Fruit fly (Drosophila melanogaster): ENCODE data around the gene comm2.
A peak's percentile ranks its signal among the peaks of the same experiment; 100 is the strongest.

The comm2 gene

DNA sequence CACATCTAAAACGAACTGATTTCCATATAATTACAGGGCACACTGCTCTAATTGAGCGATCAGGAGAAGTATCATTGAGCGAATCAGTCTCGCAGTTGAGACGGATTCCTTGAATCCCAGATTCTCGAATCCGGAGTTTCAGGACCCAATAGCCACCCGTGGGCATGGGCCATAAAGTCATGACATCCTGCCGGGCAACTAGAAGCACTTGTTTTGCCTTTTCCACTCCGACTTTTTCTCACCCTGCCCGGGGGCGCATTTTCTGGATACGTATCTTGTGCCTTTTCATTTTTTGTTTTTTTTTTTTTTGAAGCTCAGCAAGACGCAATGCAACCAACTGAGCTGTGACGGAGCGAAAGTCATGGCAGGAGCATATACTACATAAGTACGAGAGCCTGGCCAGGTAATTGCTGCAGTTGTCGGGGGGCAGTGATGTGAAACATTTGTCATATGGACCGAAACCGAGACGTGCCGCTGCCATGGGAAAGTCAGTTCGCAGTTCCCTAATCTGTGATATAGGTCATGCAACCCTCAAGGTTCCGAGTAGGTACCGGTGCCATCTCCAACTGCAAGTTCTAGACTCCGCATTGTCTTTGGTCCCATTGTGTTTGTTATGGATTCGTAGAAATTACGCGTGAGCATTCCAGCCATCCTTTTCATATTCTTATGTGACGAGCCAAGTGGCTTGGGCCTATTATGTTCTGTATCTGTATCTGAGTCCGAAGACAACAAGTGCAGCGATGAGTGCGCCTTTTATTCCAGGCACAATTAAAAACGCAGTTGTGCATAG is 3.9 kb upstream of the comm2 start (continued):
- no peak for TF ChIP-seq prd (optimal IDR thresholded peaks at IDR 0.05)
- peak; percentile 19; the same call in 1 of the 3 replicates for TF ChIP-seq prd (GFP tag; IDR thresholded peaks at IDR 0.05)
- TF ChIP-seq CG12219 (GFP tag; optimal IDR thresholded peaks at IDR 0.05): no peak
- TF ChIP-seq Optix (GFP tag; IDR thresholded peaks at IDR 0.05): no peak
- no peak for TF ChIP-seq CG6689 (GFP tag; IDR thresholded peaks at IDR 0.05)
- no peak for TF ChIP-seq CG10462 (GFP tag; optimal IDR thresholded peaks at IDR 0.05)
- TF ChIP-seq CG1647 (GFP tag; optimal IDR thresholded peaks at IDR 0.05): no peak
- TF ChIP-seq pfk (GFP tag; optimal IDR thresholded peaks at IDR 0.05): no peak
- TF ChIP-seq Rfx (GFP tag; IDR thresholded peaks at IDR 0.05): no peak
- TF ChIP-seq CG9215 (GFP tag; IDR thresholded peaks at IDR 0.05): no peak
- no peak for TF ChIP-seq CG16779 (GFP tag; IDR thresholded peaks at IDR 0.05)
- TF ChIP-seq CG12071 (GFP tag; optimal IDR thresholded peaks at IDR 0.05): no peak
- no peak for TF ChIP-seq CG30403 (GFP tag; optimal IDR thresholded peaks at IDR 0.05)
- TF ChIP-seq cad (GFP tag; optimal IDR thresholded peaks at IDR 0.05): peak; percentile 90
- peak; percentile 80 for TF ChIP-seq twi (tag; optimal IDR thresholded peaks at IDR 0.05)
- no peak for TF ChIP-seq pum (GFP tag; optimal IDR thresholded peaks at IDR 0.05)
- TF ChIP-seq CG17802 (tag; optimal IDR thresholded peaks at IDR 0.05): no peak

DNA sequence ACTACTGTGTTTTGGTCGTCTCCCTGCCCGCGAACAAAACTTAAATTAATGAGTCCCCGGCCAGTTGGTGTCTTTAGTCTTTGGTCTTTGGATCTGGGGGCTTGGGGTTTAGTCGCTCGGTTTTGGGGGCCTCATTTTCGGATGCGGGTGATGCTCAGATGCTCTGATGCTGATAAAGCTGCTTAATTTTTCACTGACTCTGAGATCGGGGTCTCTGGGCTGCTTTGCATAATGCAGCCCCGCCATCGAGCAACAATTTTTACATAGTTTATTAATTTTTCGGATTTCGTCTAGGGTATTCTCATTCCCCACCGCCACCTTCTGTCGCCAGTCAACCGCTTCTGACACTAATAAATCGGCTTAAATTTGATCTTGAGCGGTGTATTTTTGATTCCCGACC is 2.5 kb upstream of the comm2 start:
- TF ChIP-seq kni (GFP tag; optimal IDR thresholded peaks at IDR 0.05) (peak; percentile 18), crol (GFP tag; IDR thresholded peaks at IDR 0.05) (peak; percentile 28; the same call in 1 of the 2 replicates), chinmo (GFP tag; IDR thresholded peaks at IDR 0.05; ENCODE audit: partially characterized antibody) (0 out of 4 replicates have a peak, but pooled peaks have one; percentile 51), gsb-n (tag; optimal IDR thresholded peaks at IDR 0.05) (no peak), oc (tag; optimal IDR thresholded peaks at IDR 0.05) (peak; percentile 94), Med (GFP tag) (no peak), vvl (GFP tag; IDR thresholded peaks at IDR 0.05) (peak; percentile 66), zf30C (GFP tag; optimal IDR thresholded peaks at IDR 0.05) (no peak), CG12769 (tag; optimal IDR thresholded peaks at IDR 0.05) (peak; percentile 1), NFAT (GFP tag; IDR thresholded peaks at IDR 0.05) (no peak), CG7745 (tag; optimal IDR thresholded peaks at IDR 0.05) (peak; percentile 86), abd-A (tag; optimal IDR thresholded peaks at IDR 0.05) (peak; percentile 19), CG13624 (GFP tag; optimal IDR thresholded peaks at IDR 0.05) (no peak), Awh (GFP tag; IDR thresholded peaks at IDR 0.05) (peak; percentile 60; the same call in 1 of the 2 replicates)

DNA sequence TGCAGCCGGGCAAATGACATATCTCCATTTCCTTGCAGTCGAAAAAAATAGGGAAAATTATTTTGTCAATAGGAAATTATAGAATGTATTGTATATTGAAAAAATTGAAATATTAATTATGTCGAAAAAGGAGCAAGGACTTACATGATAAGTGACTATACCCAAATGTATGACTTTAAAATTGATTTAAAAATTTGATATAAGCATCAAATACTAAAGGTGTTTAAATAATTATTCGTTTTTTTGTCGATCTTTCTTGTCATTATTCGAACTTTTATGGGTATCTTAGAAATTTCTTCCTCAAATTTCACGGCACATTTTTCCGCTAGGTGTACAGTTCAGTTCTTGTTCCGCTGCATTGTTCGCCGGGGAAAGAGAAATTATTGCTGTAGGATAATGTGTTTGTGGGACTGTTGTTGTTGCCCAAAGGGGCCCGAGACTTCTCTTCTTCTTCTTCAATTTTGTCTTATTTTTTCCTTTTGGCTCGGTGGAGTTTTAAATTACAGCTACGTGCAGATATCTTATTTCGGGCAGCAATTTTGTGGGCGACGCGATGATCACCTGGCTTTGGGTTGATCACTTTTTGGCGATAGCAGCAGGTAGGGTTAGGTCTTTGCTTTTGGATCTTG is 802 bp upstream of the comm2 start:
- TF ChIP-seq CG11398 (GFP tag; optimal IDR thresholded peaks at IDR 0.05) (no peak), E2f1 (GFP tag; IDR thresholded peaks at IDR 0.05) (no peak), sc (optimal IDR thresholded peaks at IDR 0.05) (no peak), sc (GFP tag; optimal IDR thresholded peaks at IDR 0.05) (peak; percentile 58), Dip3 (GFP tag; optimal IDR thresholded peaks at IDR 0.05) (no peak), Jarid2 (GFP tag; optimal IDR thresholded peaks at IDR 0.05) (no peak), Doc3 (GFP tag; IDR thresholded peaks at IDR 0.05; ENCODE audit: partially characterized antibody) (no peak), Sox102F (GFP tag; optimal IDR thresholded peaks at IDR 0.05) (no peak), CG4730 (GFP tag; IDR thresholded peaks at IDR 0.05) (no peak), YL-1 (GFP tag; optimal IDR thresholded peaks at IDR 0.05) (no peak), CG15514 (GFP tag; optimal IDR thresholded peaks at IDR 0.05) (no peak), CG7357 (GFP tag; IDR thresholded peaks at IDR 0.05) (no peak), shn (GFP tag; optimal IDR thresholded peaks at IDR 0.05) (no peak), cas (GFP tag; IDR thresholded peaks at IDR 0.05) (no peak), Mad (GFP tag; optimal IDR thresholded peaks at IDR 0.05) (no peak), CG9932 (GFP tag; IDR thresholded peaks at IDR 0.05) (no peak), B-H2 (GFP tag; optimal IDR thresholded peaks at IDR 0.05) (no peak), bcd (GFP tag; optimal IDR thresholded peaks at IDR 0.05) (no peak), Rfx (GFP tag; IDR thresholded peaks at IDR 0.05) (no peak)
